Worm (Caenorhabditis elegans) whole organism, L4/young adult: ENCODE data around the gene nspc-5.

Experiments
- W03F9.2 ChIP-seq: fragments of 150-350 bp; optimal IDR thresholded peaks from 2 replicates; lab custom pipeline; 2014; ENCODE audit warnings: missing biosample characterization, missing genetic modification characterization
- dao-5 ChIP-seq: sonication (generic microtip); optimal IDR thresholded peaks from 2 replicates; lab custom pipeline; 2016; ENCODE audit warnings: missing genotype, missing genetic modification characterization, moderate library complexity, missing compliant biosample characterization
- him-1 ChIP-seq: sonication (generic microtip); optimal IDR thresholded peaks from 2 replicates; lab custom pipeline; 2016; ENCODE audit warnings: missing genotype, missing genetic modification reagents, missing genetic modification characterization, missing compliant biosample characterization

nspc-5 gene

ce11 chrX:8565810-8566416 is 27.4 kb downstream of the nspc-5 start:
- TF ChIP-seq him-1 (tag; lab: Kevin White, UChicago) (no peak), W03F9.2 (tag; lab: Kevin White, UChicago) (no peak), dao-5 (tag; lab: Kevin White, UChicago) (no peak)

ce11 chrX:8566521-8567032 is 28.1 kb downstream of the nspc-5 start:
- TF ChIP-seq W03F9.2 (tag; lab: Kevin White, UChicago) (no peak), dao-5 (tag; lab: Kevin White, UChicago) (no peak), him-1 (tag; lab: Kevin White, UChicago) (no peak)

- TF ChIP-seq W03F9.2 (tag; lab: Kevin White, UChicago) (no peak), dao-5 (tag; lab: Kevin White, UChicago) (no peak), him-1 (tag; lab: Kevin White, UChicago) (no peak)
Measured at ce11 chrX:8567166-8567565, 28.6 kb downstream of the nspc-5 start.

- TF ChIP-seq dao-5 (tag; lab: Kevin White, UChicago), result no peak
- no peak for TF ChIP-seq W03F9.2 (tag; lab: Kevin White, UChicago)
- TF ChIP-seq him-1 (tag; lab: Kevin White, UChicago), result no peak
Measured at ce11 chrX:8567823-8568314, 29.3 kb downstream of the nspc-5 start.

- no peak for TF ChIP-seq him-1 (tag; lab: Kevin White, UChicago)
- no peak for TF ChIP-seq dao-5 (tag; lab: Kevin White, UChicago)
- no peak for TF ChIP-seq W03F9.2 (tag; lab: Kevin White, UChicago)
Measured at ce11 chrX:8568423-8568903, 29.9 kb downstream of the nspc-5 start.

ce11 chrX:8569159-8569558 is 30.6 kb downstream of the nspc-5 start:
- no peak for TF ChIP-seq W03F9.2 (tag; lab: Kevin White, UChicago)
- TF ChIP-seq dao-5 (tag; lab: Kevin White, UChicago), result no peak
- TF ChIP-seq him-1 (tag; lab: Kevin White, UChicago), result no peak

ce11 chrX:8570997-8571517 is 32.5 kb downstream of the nspc-5 start, which contains the start of gene jmjd-3.1:
TSS of gene jmjd-3.1 (plus strand) at chrX:8571047.
- TF ChIP-seq W03F9.2 (tag; lab: Kevin White, UChicago) (no peak), him-1 (tag; lab: Kevin White, UChicago) (no peak), dao-5 (tag; lab: Kevin White, UChicago) (no peak)

- TF ChIP-seq W03F9.2 (tag; lab: Kevin White, UChicago), result no peak
- TF ChIP-seq him-1 (tag; lab: Kevin White, UChicago), result no peak
- no peak for TF ChIP-seq dao-5 (tag; lab: Kevin White, UChicago)
Measured at ce11 chrX:8580217-8580616, 41.7 kb downstream of the nspc-5 start, which contains the start of gene F18E9.4. TSS of gene F18E9.4 (plus strand) at chrX:8580517.

- no peak for TF ChIP-seq him-1 (tag; lab: Kevin White, UChicago)
- TF ChIP-seq dao-5 (tag; lab: Kevin White, UChicago), result no peak
- TF ChIP-seq W03F9.2 (tag; lab: Kevin White, UChicago), result no peak
Measured at ce11 chrX:8581447-8581846, 42.9 kb downstream of the nspc-5 start, which contains the start of gene F18E9.8. TSS of gene F18E9.8 (minus strand) at chrX:8581547.

- TF ChIP-seq W03F9.2 (tag; lab: Kevin White, UChicago) (no peak), dao-5 (tag; lab: Kevin White, UChicago) (no peak), him-1 (tag; lab: Kevin White, UChicago) (no peak)
Measured at ce11 chrX:8582767-8583360, 44.3 kb downstream of the nspc-5 start.

- TF ChIP-seq him-1 (tag; lab: Kevin White, UChicago) (no peak), W03F9.2 (tag; lab: Kevin White, UChicago) (no peak), dao-5 (tag; lab: Kevin White, UChicago) (no peak)
Measured at ce11 chrX:8584825-8585384, 46.4 kb downstream of the nspc-5 start.

ce11 chrX:8585837-8586236 is 47.3 kb downstream of the nspc-5 start, which contains the start of gene F18E9.3:
TSS of gene F18E9.3 (plus strand) at chrX:8586147.
- no peak for TF ChIP-seq dao-5 (tag; lab: Kevin White, UChicago)
- no peak for TF ChIP-seq him-1 (tag; lab: Kevin White, UChicago)
